Worm (Caenorhabditis elegans) whole organism, young adult: Measurements from ENCODE around the gene T07A5.7.

Experiments
- Y53G8AR.9 ChIP-seq: fragments of 200-800 bp; sonication (Bioruptor generic); conservative IDR thresholded peaks from 2 replicates; pipeline ENCODE4 v1.3.6; 2022; ENCODE audit warnings: missing genetic modification reagents, missing genetic modification characterization, missing compliant biosample characterization
- ceh-27 ChIP-seq: fragments of 200-800 bp; sonication (Bioruptor generic); optimal IDR thresholded peaks from 2 replicates; lab custom pipeline; 2018; ENCODE audit warnings: mild to moderate bottlenecking, missing genetic modification characterization, moderate library complexity, missing compliant biosample characterization
- dpl-1 ChIP-seq: fragments of 150-350 bp; optimal IDR thresholded peaks from 2 replicates; lab custom pipeline; 2014; ENCODE audit warnings: missing biosample characterization, missing genetic modification reagents, missing genetic modification characterization
- hlh-26 ChIP-seq: fragments of 200-800 bp; sonication (Bioruptor generic); conservative IDR thresholded peaks from 2 replicates; pipeline ENCODE4 v1.3.6; 2022; ENCODE audit warnings: missing genetic modification reagents, missing genetic modification characterization, missing compliant biosample characterization
- hmg-20 ChIP-seq: fragments of 200-800 bp; sonication (Bioruptor generic); IDR thresholded peaks from 2 replicates; pipeline ENCODE4 v1.3.6; 2022; ENCODE audit warnings: missing genetic modification reagents, missing genetic modification characterization, missing compliant biosample characterization
- lin-35 ChIP-seq, 3 experiments: fragments of 150-350 bp in 2 of 3; sonication (generic microtip) in 1 of 3; optimal IDR thresholded peaks; 2 replicates each; lab custom pipeline; 2014 to 2018; ENCODE audit warnings: missing biosample characterization in 3 of 3, missing genetic modification characterization in 3 of 3, missing genetic modification reagents in 3 of 3
- nhr-27 ChIP-seq: fragments of 200-800 bp; sonication (Bioruptor generic); optimal IDR thresholded peaks from 2 replicates; lab custom pipeline; 2018; ENCODE audit warnings: mild to moderate bottlenecking, missing genetic modification characterization, moderate library complexity, missing compliant biosample characterization
- repo-1 ChIP-seq: sonication (generic microtip); optimal IDR thresholded peaks from 2 replicates; lab custom pipeline; 2017; ENCODE audit warnings: mild to moderate bottlenecking, missing genetic modification characterization, missing compliant biosample characterization
- unc-62 ChIP-seq: fragments of 150-350 bp; optimal IDR thresholded peaks from 2 replicates; lab custom pipeline; 2014; ENCODE audit warnings: missing biosample characterization, missing genetic modification reagents, missing genetic modification characterization
- ztf-18 ChIP-seq: sonication (generic microtip); optimal IDR thresholded peaks from 2 replicates; lab custom pipeline; 2016; ENCODE audit warnings: missing genotype, mild to moderate bottlenecking, missing genetic modification characterization, missing compliant biosample characterization

DNA sequence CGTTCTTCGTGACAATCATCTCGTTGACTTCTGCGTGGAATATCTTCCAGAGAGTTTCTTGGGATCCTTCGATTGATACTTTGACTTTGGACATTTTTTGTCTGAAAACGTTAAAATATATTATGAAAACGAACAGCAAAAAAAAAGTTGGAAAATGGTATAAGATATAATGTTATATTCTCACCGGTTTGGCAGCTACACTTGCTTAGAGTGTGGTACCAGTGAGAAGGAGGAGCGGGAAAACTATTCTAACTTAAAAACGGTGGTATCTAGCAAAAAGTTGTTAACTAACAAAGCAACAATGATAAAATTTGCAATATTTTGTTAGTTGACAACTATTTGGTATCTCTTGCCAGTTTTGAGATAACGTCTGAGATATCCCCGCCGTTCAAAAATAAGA lies 30.8 kb upstream of the T07A5.7 start, which contains the start of gene tbx-9:
- TF ChIP-seq hmg-20 (GFP tag; lab: Robert Waterston, UW) (no peak), ceh-27 (GFP tag; lab: Kevin White, UChicago) (no peak), Y53G8AR.9 (GFP tag; lab: Robert Waterston, UW) (no peak), ztf-18 (no peak), hlh-26 (GFP tag; lab: Robert Waterston, UW) (no peak), repo-1 (tag; lab: Kevin White, UChicago) (no peak), dpl-1 (GFP tag; lab: Kevin White, UChicago) (no peak), unc-62 (GFP tag; lab: Kevin White, UChicago) (no peak), nhr-27 (tag; lab: Kevin White, UChicago) (no peak), lin-35 (GFP tag; optimal IDR thresholded peaks at IDR 0.05; lab: Kevin White, UChicago) (no peak)
